Fruit fly (Drosophila melanogaster): ENCODE measurements around the gene Obp19c.

- TF ChIP-seq CTCF (optimal IDR thresholded peaks at IDR 0.05) (no peak), CG8478 (optimal IDR thresholded peaks at IDR 0.05) (no peak)
These were observed 5.3 kb downstream of the Obp19c start, which contains the start of gene CG15459 for dm6 chrX:20413481-20413880.

Measured in S2 (cell line).